Worm (Caenorhabditis elegans) whole organism, L1 larva: ENCODE data around the gene unc-3.

Source experiments
- blmp-1 ChIP-seq: fragments of 150-350 bp; optimal IDR thresholded peaks from 2 replicates; lab custom pipeline; 2014; ENCODE audit warnings: missing biosample characterization, missing genetic modification characterization
- hlh-4 ChIP-seq: sonication (generic microtip); optimal IDR thresholded peaks from 2 replicates; lab custom pipeline; 2016; ENCODE audit warnings: mild to moderate bottlenecking, missing genetic modification characterization, missing compliant biosample characterization
- nhr-90 ChIP-seq: sonication (generic microtip); optimal IDR thresholded peaks from 2 replicates; lab custom pipeline; 2016; ENCODE audit warnings: mild to moderate bottlenecking, missing genetic modification characterization, missing compliant biosample characterization; ENCODE audit not compliant: poor library complexity

ce11 chrX:14792315-14793197, 19.2 kb downstream of the unc-3 start:
- TF ChIP-seq hlh-4 (tag; lab: Kevin White, UChicago) (no peak), blmp-1 (no peak), nhr-90 (no peak)
